Fruit fly (Drosophila melanogaster) whole organism, embryonic: Measurements from ENCODE around the gene St2.

Experiments used
- Blimp-1 ChIP-seq: fragments of 200-800 bp; sonication (Bioruptor generic); optimal IDR thresholded peaks from 3 replicates; lab custom pipeline; 2018; ENCODE audit warnings: missing biosample characterization, missing genetic modification characterization, mild to moderate bottlenecking, moderate library complexity, missing genetic modification reagents
- CG11560 ChIP-seq: fragments of 200-800 bp; sonication (Bioruptor generic); IDR thresholded peaks from 3 replicates; pipeline ENCODE4 v1.3.6; 2022; ENCODE audit warnings: missing biosample characterization, missing genetic modification characterization
- CG13123 ChIP-seq: fragments of 200-800 bp; sonication (Bioruptor generic); optimal IDR thresholded peaks from 2 replicates; lab custom pipeline; 2016; ENCODE audit warnings: missing biosample characterization, missing genetic modification characterization
- CG13296 ChIP-seq: fragments of 200-800 bp; sonication (Bioruptor generic); optimal IDR thresholded peaks from 3 replicates; lab custom pipeline; 2018; ENCODE audit warnings: missing biosample characterization, mild to moderate bottlenecking, missing genetic modification characterization
- CG14050 ChIP-seq: fragments of 200-800 bp; sonication (Bioruptor generic); IDR thresholded peaks from 3 replicates; pipeline ENCODE4 v1.3.6; 2022; ENCODE audit warnings: missing biosample characterization, missing genetic modification characterization
- CG14860 ChIP-seq: fragments of 200-800 bp; sonication (Bioruptor generic); IDR thresholded peaks from 3 replicates; pipeline ENCODE4 v1.3.6; 2022; ENCODE audit warnings: missing biosample characterization, missing genetic modification characterization; ENCODE audit not compliant: partially characterized antibody
- CG16813 ChIP-seq: fragments of 200-800 bp; sonication (Bioruptor generic); IDR thresholded peaks from 3 replicates; pipeline ENCODE4 v1.3.6; 2022; ENCODE audit warnings: missing biosample characterization, missing genetic modification characterization; ENCODE audit not compliant: partially characterized antibody
- CG17612 ChIP-seq: fragments of 200-800 bp; sonication (Bioruptor generic); IDR thresholded peaks from 2 replicates; pipeline ENCODE4 v1.3.6; 2022; ENCODE audit warnings: missing biosample characterization, missing genetic modification characterization
- CG2129 ChIP-seq: fragments of 200-800 bp; sonication (Bioruptor generic); IDR thresholded peaks from 2 replicates; pipeline ENCODE4 v1.3.6; 2022; ENCODE audit warnings: missing biosample characterization, missing genetic modification characterization; ENCODE audit not compliant: partially characterized antibody
- CG3407 ChIP-seq: fragments of 200-800 bp; sonication (Bioruptor generic); optimal IDR thresholded peaks from 2 replicates; lab custom pipeline; 2018; ENCODE audit warnings: missing biosample characterization, mild to moderate bottlenecking, missing genetic modification characterization
- CG42726 ChIP-seq: fragments of 200-800 bp; sonication (Bioruptor generic); IDR thresholded peaks from 2 replicates; pipeline ENCODE4 v1.3.6; 2022; ENCODE audit warnings: missing biosample characterization, missing genetic modification characterization; ENCODE audit not compliant: partially characterized antibody
- CG4282 ChIP-seq: fragments of 200-800 bp; sonication (Bioruptor generic); optimal IDR thresholded peaks from 2 replicates; lab custom pipeline; 2016; ENCODE audit warnings: missing biosample characterization, missing genetic modification characterization
- CG6272 ChIP-seq: fragments of 200-800 bp; sonication (Bioruptor generic); IDR thresholded peaks from 2 replicates; pipeline ENCODE4 v1.3.6; 2022; ENCODE audit warnings: missing biosample characterization, missing genetic modification characterization
- CG7928 ChIP-seq: fragments of 200-800 bp; sonication (Bioruptor generic); optimal IDR thresholded peaks from 2 replicates; lab custom pipeline; 2017; ENCODE audit warnings: missing biosample characterization, mild to moderate bottlenecking, missing genetic modification characterization
- CG8944 ChIP-seq: fragments of 200-800 bp; sonication (Bioruptor generic); optimal IDR thresholded peaks from 3 replicates; lab custom pipeline; 2016; ENCODE audit warnings: missing biosample characterization, missing genetic modification characterization
- CG9437 ChIP-seq: fragments of 200-800 bp; sonication (Bioruptor generic); optimal IDR thresholded peaks from 2 replicates; lab custom pipeline; 2018; ENCODE audit warnings: missing biosample characterization, mild to moderate bottlenecking, missing genetic modification characterization
- CG9727 ChIP-seq: fragments of 200-800 bp; sonication (Bioruptor generic); optimal IDR thresholded peaks from 3 replicates; lab custom pipeline; 2017; ENCODE audit warnings: missing biosample characterization, mild to moderate bottlenecking, missing genetic modification characterization
- CG9876 ChIP-seq: fragments of 200-800 bp; sonication (Bioruptor generic); optimal IDR thresholded peaks from 2 replicates; lab custom pipeline; 2016; ENCODE audit warnings: missing biosample characterization, missing genetic modification characterization
- Camta ChIP-seq: fragments of 200-800 bp; sonication (Bioruptor generic); optimal IDR thresholded peaks from 2 replicates; lab custom pipeline; 2016; ENCODE audit warnings: missing biosample characterization, missing genetic modification characterization
- Deaf1 ChIP-seq: fragments of 200-800 bp; optimal IDR thresholded peaks from 3 replicates; lab custom pipeline; 2019; ENCODE audit warnings: missing biosample characterization, mild to moderate bottlenecking, missing genetic modification characterization, moderate library complexity
- Dref ChIP-seq: fragments of 200-800 bp; sonication (Bioruptor generic); IDR thresholded peaks from 2 replicates; pipeline ENCODE4 v1.3.6; 2022; ENCODE audit warnings: missing biosample characterization, missing genetic modification characterization
- HLH4C ChIP-seq: fragments of 200-800 bp; sonication (Bioruptor generic); IDR thresholded peaks from 3 replicates; pipeline ENCODE4 v1.3.6; 2022; ENCODE audit warnings: missing biosample characterization, missing genetic modification characterization; ENCODE audit not compliant: partially characterized antibody
- HmgD ChIP-seq: fragments of 200-800 bp; sonication (Bioruptor generic); optimal IDR thresholded peaks from 3 replicates; lab custom pipeline; 2016; ENCODE audit warnings: missing biosample characterization, missing genetic modification characterization
- HmgZ ChIP-seq: fragments of 200-800 bp; sonication (Bioruptor generic); optimal IDR thresholded peaks from 2 replicates; lab custom pipeline; 2018; ENCODE audit warnings: missing biosample characterization, mild to moderate bottlenecking, missing genetic modification characterization
- Hsf ChIP-seq: fragments of 200-800 bp; sonication (Bioruptor generic); optimal IDR thresholded peaks from 3 replicates; lab custom pipeline; 2016; ENCODE audit warnings: missing biosample characterization, missing genetic modification characterization
- Jarid2 ChIP-seq: fragments of 200-800 bp; sonication (Bioruptor generic); optimal IDR thresholded peaks from 3 replicates; lab custom pipeline; 2017; ENCODE audit warnings: mild to moderate bottlenecking, missing biosample characterization, missing genetic modification reagents, missing genetic modification characterization
- MBD-R2 ChIP-seq: fragments of 200-800 bp; sonication (Bioruptor generic); IDR thresholded peaks from 2 replicates; pipeline ENCODE4 v1.3.6; 2022; ENCODE audit warnings: missing biosample characterization, missing genetic modification characterization
- NfI ChIP-seq: fragments of 200-800 bp; sonication (Bioruptor generic); optimal IDR thresholded peaks from 3 replicates; lab custom pipeline; 2018; ENCODE audit warnings: missing biosample characterization, mild to moderate bottlenecking, missing genetic modification characterization, moderate library complexity
- Opbp ChIP-seq: fragments of 200-800 bp; sonication (Bioruptor generic); IDR thresholded peaks from 3 replicates; pipeline ENCODE4 v1.3.6; 2022; ENCODE audit warnings: missing biosample characterization, missing genetic modification characterization; ENCODE audit not compliant: partially characterized antibody
- Six4 ChIP-seq: fragments of 200-800 bp; sonication (Bioruptor generic); optimal IDR thresholded peaks from 2 replicates; lab custom pipeline; 2016; ENCODE audit warnings: missing biosample characterization, missing genetic modification characterization
- Vsx1 ChIP-seq: fragments of 200-800 bp; sonication (Bioruptor generic); optimal IDR thresholded peaks from 2 replicates; lab custom pipeline; 2017; ENCODE audit warnings: missing biosample characterization, mild to moderate bottlenecking, missing genetic modification characterization, missing genetic modification reagents
- ara ChIP-seq: fragments of 200-800 bp; sonication (Bioruptor generic); IDR thresholded peaks from 2 replicates; pipeline ENCODE4 v1.3.6; 2022; ENCODE audit warnings: missing biosample characterization, missing genetic modification characterization
- ase ChIP-seq: fragments of 200-800 bp; sonication (Bioruptor generic); IDR thresholded peaks from 3 replicates; pipeline ENCODE4 v1.3.6; 2022; ENCODE audit warnings: missing biosample characterization, missing genetic modification characterization
- bbx ChIP-seq: fragments of 200-800 bp; sonication (Bioruptor generic); IDR thresholded peaks from 2 replicates; pipeline ENCODE4 v1.3.6; 2022; ENCODE audit warnings: missing biosample characterization, missing genetic modification characterization; ENCODE audit not compliant: partially characterized antibody
- chm ChIP-seq: fragments of 200-800 bp; sonication (Bioruptor generic); IDR thresholded peaks from 2 replicates; pipeline ENCODE4 v1.3.6; 2022; ENCODE audit warnings: missing biosample characterization, missing genetic modification characterization
- danr ChIP-seq: fragments of 200-800 bp; sonication (Bioruptor generic); IDR thresholded peaks from 2 replicates; pipeline ENCODE4 v1.3.6; 2022; ENCODE audit warnings: missing biosample characterization, missing genetic modification characterization
- ems ChIP-seq: fragments of 200-800 bp; sonication (Bioruptor generic); optimal IDR thresholded peaks from 3 replicates; lab custom pipeline; 2016; ENCODE audit warnings: missing biosample characterization, missing genetic modification characterization
- fru ChIP-seq: fragments of >200 bp; optimal IDR thresholded peaks from 2 replicates; lab custom pipeline; 2017
- grn ChIP-seq: fragments of 200-800 bp; sonication (Bioruptor generic); optimal IDR thresholded peaks from 3 replicates; lab custom pipeline; 2017; ENCODE audit warnings: missing biosample characterization, missing genetic modification characterization
- gro ChIP-seq: fragments of 200-800 bp; sonication (Bioruptor generic); optimal IDR thresholded peaks from 2 replicates; lab custom pipeline; 2016; ENCODE audit warnings: missing biosample characterization, missing genetic modification characterization
- ham ChIP-seq: fragments of 200-800 bp; sonication (Bioruptor generic); IDR thresholded peaks from 2 replicates; pipeline ENCODE4 v1.3.6; 2022; ENCODE audit warnings: missing biosample characterization, missing genetic modification characterization
- lmd ChIP-seq: fragments of 200-800 bp; sonication (Bioruptor generic); IDR thresholded peaks from 2 replicates; pipeline ENCODE4 v1.3.6; 2022; ENCODE audit warnings: missing biosample characterization, missing genetic modification characterization
- odd ChIP-seq: fragments of 200-800 bp; sonication (Bioruptor generic); optimal IDR thresholded peaks from 2 replicates; lab custom pipeline; 2017; ENCODE audit warnings: missing biosample characterization, mild to moderate bottlenecking, missing genetic modification characterization
- p53 ChIP-seq: fragments of 200-800 bp; sonication (Bioruptor generic); optimal IDR thresholded peaks from 2 replicates; lab custom pipeline; 2016; ENCODE audit warnings: missing biosample characterization, missing genetic modification characterization
- pita ChIP-seq: fragments of 200-800 bp; sonication (Bioruptor generic); optimal IDR thresholded peaks from 2 replicates; lab custom pipeline; 2017; ENCODE audit warnings: missing biosample characterization, mild to moderate bottlenecking, missing genetic modification characterization
- sc ChIP-seq, 3 experiments: fragments of >200 bp in 2 of 3; fragments of 200-800 bp in 1 of 3; sonication (Bioruptor generic) in 1 of 3; optimal IDR thresholded peaks; 2 replicates in 2 of 3; 3 replicates in 1 of 3; lab custom pipeline; 2017; ENCODE audit warnings: mild to moderate bottlenecking in 1 of 3, missing biosample characterization in 1 of 3, missing genetic modification characterization in 1 of 3, missing genetic modification reagents in 1 of 3
- slou ChIP-seq: fragments of 200-800 bp; sonication (Bioruptor generic); optimal IDR thresholded peaks from 3 replicates; lab custom pipeline; 2016; ENCODE audit warnings: missing biosample characterization, missing genetic modification characterization
- stwl ChIP-seq: fragments of 200-800 bp; sonication (Bioruptor generic); optimal IDR thresholded peaks from 3 replicates; lab custom pipeline; 2018; ENCODE audit warnings: missing biosample characterization, mild to moderate bottlenecking, missing genetic modification characterization, moderate library complexity
- sug ChIP-seq: fragments of 200-800 bp; optimal IDR thresholded peaks from 2 replicates; lab custom pipeline; 2019; ENCODE audit warnings: missing biosample characterization, mild to moderate bottlenecking, missing genetic modification characterization, moderate library complexity
- trem ChIP-seq: fragments of 200-800 bp; optimal IDR thresholded peaks from 3 replicates; lab custom pipeline; 2019; ENCODE audit warnings: missing biosample characterization, mild to moderate bottlenecking, missing genetic modification characterization, moderate library complexity
- ttk ChIP-seq: fragments of 200-800 bp; sonication (Bioruptor generic); IDR thresholded peaks from 2 replicates; pipeline ENCODE4 v2.1.2; 2022; ENCODE audit warnings: missing biosample characterization, missing genetic modification characterization
- wdn ChIP-seq: fragments of 200-800 bp; sonication (Bioruptor generic); IDR thresholded peaks from 2 replicates; pipeline ENCODE4 v1.3.6; 2022; ENCODE audit warnings: missing biosample characterization, missing genetic modification characterization

The St2 gene

dm6 chr3R:9266765-9267164 lies 15.1 kb downstream of the St2 start, which contains the start of the genes TrpRS and Vps16A (continued):
- TF ChIP-seq grn (GFP tag; lab: Kevin White, UChicago) (no peak), trem (peak; percentile 73), CG9876 (GFP tag; lab: Kevin White, UChicago) (no peak), Opbp (GFP tag; lab: Robert Waterston, UW) (peak; percentile 98), slou (GFP tag; lab: Kevin White, UChicago) (no peak), p53 (no peak), chm (no peak), odd (GFP tag; lab: Kevin White, UChicago) (no peak), HLH4C (GFP tag; lab: Robert Waterston, UW) (peak; percentile 99), wdn (GFP tag; lab: Robert Waterston, UW) (no peak), CG14050 (GFP tag; lab: Robert Waterston, UW) (no peak), Vsx1 (GFP tag; lab: Kevin White, UChicago) (no peak), Deaf1 (tag; lab: Kevin White, UChicago) (no peak), ttk (no peak), ham (GFP tag; lab: Robert Waterston, UW) (no peak), ems (GFP tag; lab: Kevin White, UChicago) (peak; percentile 17), CG17612 (GFP tag; lab: Robert Waterston, UW) (no peak), CG6272 (GFP tag; lab: Robert Waterston, UW) (peak; percentile 28; the same call in 1 of the 2 replicates), lmd (GFP tag; lab: Robert Waterston, UW) (no peak), MBD-R2 (GFP tag; lab: Robert Waterston, UW) (peak; percentile 99), ara (GFP tag; lab: Robert Waterston, UW) (no peak), NfI (GFP tag; lab: Kevin White, UChicago) (peak; percentile 36), sug (tag; lab: Kevin White, UChicago) (no peak), Hsf (GFP tag; lab: Kevin White, UChicago) (peak; percentile 9), bbx (GFP tag; lab: Robert Waterston, UW) (peak; percentile 99), CG9727 (GFP tag; lab: Kevin White, UChicago) (no peak), Jarid2 (GFP tag; lab: Kevin White, UChicago) (no peak), ase (GFP tag; lab: Robert Waterston, UW) (no peak), CG3407 (no peak), CG8944 (no peak), CG14860 (peak; percentile 98), Camta (no peak), CG4282 (no peak), CG11560 (tag; lab: Robert Waterston, UW) (no peak), pita (no peak), Blimp-1 (GFP tag; lab: Kevin White, UChicago) (no peak), CG13123 (GFP tag; lab: Kevin White, UChicago) (no peak), CG42726 (GFP tag; lab: Robert Waterston, UW) (peak; percentile 90), gro (peak; percentile 58), danr (no peak), Dref (GFP tag; lab: Robert Waterston, UW) (peak; percentile 97), Six4 (GFP tag; lab: Kevin White, UChicago) (no peak), CG7928 (GFP tag; lab: Kevin White, UChicago) (peak; percentile 23), CG13296 (GFP tag; lab: Kevin White, UChicago) (no peak), stwl (tag; lab: Kevin White, UChicago) (peak; percentile 96), HmgD (GFP tag; lab: Kevin White, UChicago) (peak; percentile 42), CG9437 (no peak), fru (lab: Kevin White, UChicago) (no peak), CG2129 (GFP tag; lab: Robert Waterston, UW) (peak; percentile 90), CG16813 (GFP tag; lab: Robert Waterston, UW) (peak; percentile 98), sc (optimal IDR thresholded peaks at IDR 0.05; lab: Kevin White, UChicago) (no peak), sc (GFP tag; optimal IDR thresholded peaks at IDR 0.05; lab: Kevin White, UChicago) (no peak), HmgZ (tag; lab: Kevin White, UChicago) (peak; percentile 77)
